Fruit fly (Drosophila melanogaster): ENCODE results near the gene CG9970.
A peak's percentile ranks its signal among the peaks of the same experiment; 100 is the strongest.

Gene CG9970

dm6 chr3L:2879827-2880131 is 36.7 kb downstream of the CG9970 start (continued):
- TF ChIP-seq eg (GFP tag; IDR thresholded peaks at IDR 0.05): peak; percentile 86
- no peak for TF ChIP-seq Blimp-1 (GFP tag; optimal IDR thresholded peaks at IDR 0.05)
- TF ChIP-seq Sox14 (GFP tag; optimal IDR thresholded peaks at IDR 0.05): peak; percentile 20
- TF ChIP-seq CG3032 (tag; optimal IDR thresholded peaks at IDR 0.05): peak; percentile 82
- peak; percentile 74 for TF ChIP-seq CG8119 (GFP tag; IDR thresholded peaks at IDR 0.05)
- peak; percentile 30 for TF ChIP-seq CG11902 (GFP tag; optimal IDR thresholded peaks at IDR 0.05)
- TF ChIP-seq CG3919 (GFP tag; optimal IDR thresholded peaks at IDR 0.05): peak; percentile 69
- peak; percentile 47 for TF ChIP-seq CG16779 (tag; optimal IDR thresholded peaks at IDR 0.05)
- peak; percentile 31 for TF ChIP-seq CG6792 (GFP tag; optimal IDR thresholded peaks at IDR 0.05)
- TF ChIP-seq vri (GFP tag; optimal IDR thresholded peaks at IDR 0.05): no peak

- no peak for TF ChIP-seq CG8119 (GFP tag; IDR thresholded peaks at IDR 0.05)
- TF ChIP-seq Eip78C (GFP tag): peak; percentile 34
- TF ChIP-seq Ets96B (tag; optimal IDR thresholded peaks at IDR 0.05): no peak
Measured at dm6 chr3L:2879005-2879826, 37.2 kb downstream of the CG9970 start, which contains the start of gene Tet. TSS of gene Tet (minus strand) at chr3L:2879158.

dm6 chr3L:2874031-2874430 is 42.4 kb downstream of the CG9970 start:
- peak; percentile 4 for TF ChIP-seq net (GFP tag; optimal IDR thresholded peaks at IDR 0.05)
- TF ChIP-seq svp (GFP tag): peak; percentile 40
- TF ChIP-seq spab (GFP tag; optimal IDR thresholded peaks at IDR 0.05): no peak
- TF ChIP-seq CG32006 (GFP tag; optimal IDR thresholded peaks at IDR 0.05): no peak
- no peak for TF ChIP-seq Gug (GFP tag; IDR thresholded peaks at IDR 0.05)
- peak; percentile 27 for TF ChIP-seq CG6808 (GFP tag; optimal IDR thresholded peaks at IDR 0.05)
- peak; percentile 35; the same call in 2 of the 3 replicates for TF ChIP-seq CG6163 (GFP tag; IDR thresholded peaks at IDR 0.05)
- no peak for TF ChIP-seq CG11294 (GFP tag; IDR thresholded peaks at IDR 0.05)
- TF ChIP-seq topi (GFP tag; optimal IDR thresholded peaks at IDR 0.05): no peak
- TF ChIP-seq Sox14 (GFP tag; optimal IDR thresholded peaks at IDR 0.05): no peak
- no peak for TF ChIP-seq CG8119 (GFP tag; IDR thresholded peaks at IDR 0.05)
- TF ChIP-seq vri (GFP tag; optimal IDR thresholded peaks at IDR 0.05): no peak
- peak; percentile 42 for TF ChIP-seq Eip78C (GFP tag)
- no peak for TF ChIP-seq fd59A (GFP tag; optimal IDR thresholded peaks at IDR 0.05)
- TF ChIP-seq eg (GFP tag; IDR thresholded peaks at IDR 0.05): no peak
- TF ChIP-seq CG3919 (GFP tag; optimal IDR thresholded peaks at IDR 0.05): no peak
- TF ChIP-seq CG9139 (GFP tag; optimal IDR thresholded peaks at IDR 0.05): peak; percentile 34
- no peak for TF ChIP-seq Hr39 (GFP tag; optimal IDR thresholded peaks at IDR 0.05)
- no peak for TF ChIP-seq fd85E (GFP tag; optimal IDR thresholded peaks at IDR 0.05)
- TF ChIP-seq ss (GFP tag; optimal IDR thresholded peaks at IDR 0.05): peak; percentile 67 to 68
- peak; percentile 80 for TF ChIP-seq Blimp-1 (GFP tag; optimal IDR thresholded peaks at IDR 0.05)
- TF ChIP-seq CG6854 (GFP tag; optimal IDR thresholded peaks at IDR 0.05): peak; percentile 77
- no peak for TF ChIP-seq CG1621 (tag; optimal IDR thresholded peaks at IDR 0.05)
- TF ChIP-seq CG10669 (GFP tag; optimal IDR thresholded peaks at IDR 0.05): no peak
- TF ChIP-seq pdm3 (GFP tag; optimal IDR thresholded peaks at IDR 0.05): no peak
- TF ChIP-seq dsx (GFP tag; optimal IDR thresholded peaks at IDR 0.05; ENCODE audit: poor library complexity, severe bottlenecking): peak; percentile 70

dm6 chr3L:2873059-2873458 is 43.4 kb downstream of the CG9970 start:
- TF ChIP-seq CG4318 (GFP tag; optimal IDR thresholded peaks at IDR 0.05): no peak
- TF ChIP-seq CG32006 (GFP tag; optimal IDR thresholded peaks at IDR 0.05): no peak
- peak; percentile 24 for TF ChIP-seq CG3919 (GFP tag; optimal IDR thresholded peaks at IDR 0.05)
- TF ChIP-seq Ets96B (tag; optimal IDR thresholded peaks at IDR 0.05): peak; percentile 49
- peak; percentile 23 for TF ChIP-seq esn (GFP tag; optimal IDR thresholded peaks at IDR 0.05)
- TF ChIP-seq CG10669 (GFP tag; optimal IDR thresholded peaks at IDR 0.05): peak; percentile 40
- TF ChIP-seq CG8632 (GFP tag; optimal IDR thresholded peaks at IDR 0.05): peak; percentile 8
- TF ChIP-seq fkh (GFP tag; optimal IDR thresholded peaks at IDR 0.05): no peak
- peak; percentile 57; the same call in 2 of the 3 replicates for TF ChIP-seq CG6163 (GFP tag; IDR thresholded peaks at IDR 0.05)
- no peak for TF ChIP-seq dac (GFP tag; optimal IDR thresholded peaks at IDR 0.05)
- TF ChIP-seq Sox102F (GFP tag; optimal IDR thresholded peaks at IDR 0.05): peak; percentile 57
- TF ChIP-seq achi (GFP tag; optimal IDR thresholded peaks at IDR 0.05): peak; percentile 6
- no peak for TF ChIP-seq CG31627 (GFP tag; optimal IDR thresholded peaks at IDR 0.05)
- no peak for TF ChIP-seq Lpt (GFP tag; optimal IDR thresholded peaks at IDR 0.05)
- no peak for TF ChIP-seq CG10631 (GFP tag; optimal IDR thresholded peaks at IDR 0.05)
- peak; percentile 7 for TF ChIP-seq Eip75B (GFP tag; optimal IDR thresholded peaks at IDR 0.05)
- TF ChIP-seq Eip78C (GFP tag): peak; percentile 84
- TF ChIP-seq CG16779 (tag; optimal IDR thresholded peaks at IDR 0.05): peak; percentile 56
- no peak for TF ChIP-seq CG8119 (GFP tag; IDR thresholded peaks at IDR 0.05)
- peak; percentile 19 for TF ChIP-seq CG1621 (tag; optimal IDR thresholded peaks at IDR 0.05)
- TF ChIP-seq CG11902 (GFP tag; optimal IDR thresholded peaks at IDR 0.05): no peak
- TF ChIP-seq spab (GFP tag; optimal IDR thresholded peaks at IDR 0.05): peak; percentile 72
- TF ChIP-seq Sox14 (GFP tag; optimal IDR thresholded peaks at IDR 0.05): no peak
- TF ChIP-seq CG6854 (GFP tag; optimal IDR thresholded peaks at IDR 0.05): peak; percentile 95
- no peak for TF ChIP-seq pdm3 (GFP tag; optimal IDR thresholded peaks at IDR 0.05)
